Worm (Caenorhabditis elegans): ENCODE measurements around the gene C03F11.4.
A peak's percentile ranks its signal among the peaks of the same experiment; 100 is the strongest.

Gene C03F11.4

ce11 chrX:5406345-5406744 is at the start of gene C03F11.4:
Gene C03F11.4, minus strand, starts transcription at chrX:5406445.
- no peak for TF ChIP-seq nhr-76 (tag; optimal IDR thresholded peaks at IDR 0.05)
- no peak for TF ChIP-seq skn-1 (tag; optimal IDR thresholded peaks at IDR 0.05)
- TF ChIP-seq ceh-9 (tag; optimal IDR thresholded peaks at IDR 0.05), result no peak
- no peak for TF ChIP-seq ztf-4 (tag; optimal IDR thresholded peaks at IDR 0.05)
- TF ChIP-seq fkh-10 (GFP tag; optimal IDR thresholded peaks at IDR 0.05), result no peak
- no peak for TF ChIP-seq ama-1 (optimal IDR thresholded peaks at IDR 0.05)
- TF ChIP-seq nhr-77 (tag; optimal IDR thresholded peaks at IDR 0.05), result no peak
- no peak for TF ChIP-seq ceh-82 (tag; optimal IDR thresholded peaks at IDR 0.05)
- no peak for TF ChIP-seq nhr-25 (tag; optimal IDR thresholded peaks at IDR 0.05)
- no peak for TF ChIP-seq nhr-11 (tag; optimal IDR thresholded peaks at IDR 0.05)
- TF ChIP-seq unc-62 (GFP tag; optimal IDR thresholded peaks at IDR 0.05), result no peak
- TF ChIP-seq pha-4 (tag; optimal IDR thresholded peaks at IDR 0.05), result no peak
- no peak for TF ChIP-seq aly-2 (tag; optimal IDR thresholded peaks at IDR 0.05)
- TF ChIP-seq elt-2 (tag; optimal IDR thresholded peaks at IDR 0.05), result no peak
- TF ChIP-seq lsy-12 (tag; optimal IDR thresholded peaks at IDR 0.05), result no peak
- TF ChIP-seq fkh-2 (tag; optimal IDR thresholded peaks at IDR 0.05), result no peak

DNA sequence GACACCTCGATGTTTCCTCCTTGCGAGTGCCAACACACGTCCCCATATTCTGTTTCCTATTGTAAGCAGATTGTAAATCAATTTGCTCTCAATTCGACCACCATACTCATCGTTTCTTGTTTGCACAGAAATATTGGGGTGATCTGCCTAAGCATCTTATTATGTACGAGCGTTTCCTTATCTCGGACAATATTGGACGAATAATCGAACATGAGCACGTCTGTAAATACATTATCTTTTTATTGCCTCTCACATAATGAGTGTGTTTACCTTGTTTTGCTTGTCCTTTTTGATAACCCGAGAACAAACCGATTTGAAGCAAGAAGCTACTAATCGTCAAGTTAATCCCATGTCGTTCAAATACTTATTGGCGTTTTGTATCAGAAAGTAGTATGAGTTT is 48.9 kb upstream of the C03F11.4 start:
- TF ChIP-seq nhr-43 (tag; optimal IDR thresholded peaks at IDR 0.05; ENCODE audit: poor library complexity, severe bottlenecking), result no peak
- TF ChIP-seq aly-2 (tag; optimal IDR thresholded peaks at IDR 0.05), result no peak
- no peak for TF ChIP-seq ztf-4 (tag; optimal IDR thresholded peaks at IDR 0.05)
- TF ChIP-seq unc-39 (tag; optimal IDR thresholded peaks at IDR 0.05), result no peak
- TF ChIP-seq nhr-12 (tag; optimal IDR thresholded peaks at IDR 0.05), result no peak
- no peak for TF ChIP-seq nhr-25 (tag; optimal IDR thresholded peaks at IDR 0.05)
- TF ChIP-seq tbx-2 (tag; optimal IDR thresholded peaks at IDR 0.05), result no peak
- TF ChIP-seq nfya-1 (tag; optimal IDR thresholded peaks at IDR 0.05; ENCODE audit: insufficient read depth), result no peak
- TF ChIP-seq fos-1 (tag; optimal IDR thresholded peaks at IDR 0.05), result no peak
- TF ChIP-seq ama-1 (optimal IDR thresholded peaks at IDR 0.05), result no peak
- TF ChIP-seq ceh-82 (tag; optimal IDR thresholded peaks at IDR 0.05), result no peak
- no peak for TF ChIP-seq lsy-12 (tag; optimal IDR thresholded peaks at IDR 0.05)
- TF ChIP-seq nhr-23 (tag; optimal IDR thresholded peaks at IDR 0.05), result no peak
- no peak for TF ChIP-seq ztf-11 (tag; optimal IDR thresholded peaks at IDR 0.05)
- TF ChIP-seq nhr-11 (tag; optimal IDR thresholded peaks at IDR 0.05), result no peak

ce11 chrX:5451706-5452105 is 45.5 kb upstream of the C03F11.4 start:
- TF ChIP-seq unc-62 (GFP tag; optimal IDR thresholded peaks at IDR 0.05) (peak; percentile 18), fkh-2 (tag; optimal IDR thresholded peaks at IDR 0.05) (no peak), lin-39 (tag; optimal IDR thresholded peaks at IDR 0.05) (peak; percentile 32)

DNA sequence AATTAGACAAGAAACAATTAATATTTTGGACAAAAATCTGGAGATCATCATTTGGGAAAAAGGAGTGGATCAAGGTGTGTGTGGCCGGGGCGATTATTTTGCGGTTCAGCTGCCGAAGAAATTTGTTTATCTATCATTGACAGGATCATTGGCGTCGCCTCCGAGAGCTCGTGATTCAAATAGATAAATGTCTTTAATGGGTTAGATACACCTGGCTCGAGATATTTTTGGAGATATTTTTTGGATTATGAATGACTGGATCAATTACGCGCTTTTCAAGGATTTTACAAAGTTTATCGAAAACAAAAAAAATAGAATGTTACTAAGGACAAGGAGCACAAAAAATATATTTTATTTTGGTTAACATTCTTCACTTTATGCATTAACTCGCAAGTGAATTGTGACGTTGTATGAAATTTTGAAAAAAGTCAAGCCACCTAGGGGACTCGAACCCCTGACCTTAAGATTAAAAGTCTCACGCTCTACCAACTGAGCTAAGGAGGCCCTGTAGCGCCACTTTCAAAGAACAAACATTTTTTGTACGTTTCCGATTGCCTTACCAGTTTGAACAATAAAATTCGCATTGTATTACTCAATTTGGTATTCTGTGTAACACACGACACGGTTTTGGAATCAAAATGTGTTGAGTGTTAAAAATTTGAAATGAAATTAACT is 44.7 kb upstream of the C03F11.4 start, which contains the start of gene C25F6.6:
Gene C25F6.6 (minus strand): TSS at position 51 of the 675 bp plus-strand sequence.
- TF ChIP-seq pqm-1 (tag; optimal IDR thresholded peaks at IDR 0.05) (peak; percentile 11), nhr-23 (tag; optimal IDR thresholded peaks at IDR 0.05) (peak; percentile 11), elt-2 (tag; optimal IDR thresholded peaks at IDR 0.05) (peak; percentile 32), nhr-67 (tag; optimal IDR thresholded peaks at IDR 0.05) (no peak), tbx-2 (tag; optimal IDR thresholded peaks at IDR 0.05) (no peak), egl-5 (tag; optimal IDR thresholded peaks at IDR 0.05) (no peak)

DNA sequence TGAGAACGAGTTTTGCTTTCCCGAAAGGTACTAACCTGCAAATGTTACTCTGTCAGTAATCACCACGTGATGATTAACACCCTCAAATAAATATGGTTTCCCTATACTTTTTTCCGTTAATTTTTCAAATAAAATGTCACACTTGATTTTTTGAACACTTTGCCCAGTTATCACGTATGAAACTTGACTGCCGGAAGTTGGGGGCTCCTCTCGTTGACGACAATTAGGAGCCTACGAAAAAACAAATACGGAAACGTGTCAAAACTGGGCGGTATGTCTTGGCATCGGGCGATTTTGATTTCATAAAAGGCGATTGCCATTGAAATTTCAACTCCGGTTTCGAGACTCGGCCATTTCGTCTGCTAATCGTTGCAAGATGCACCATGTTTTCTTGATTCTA is 41.7 kb upstream of the C03F11.4 start, which contains the start of gene C25F6.8:
Gene C25F6.8 (plus strand): TSS at position 301 of the 400 bp plus-strand sequence.
- no peak for TF ChIP-seq elt-2 (tag; optimal IDR thresholded peaks at IDR 0.05)
- no peak for TF ChIP-seq eor-1 (tag; optimal IDR thresholded peaks at IDR 0.05)
- TF ChIP-seq fos-1 (tag; optimal IDR thresholded peaks at IDR 0.05), result no peak
- TF ChIP-seq nhr-25 (tag; optimal IDR thresholded peaks at IDR 0.05), result no peak
- no peak for TF ChIP-seq nhr-237 (tag; optimal IDR thresholded peaks at IDR 0.05)
- no peak for TF ChIP-seq pha-4 (tag; optimal IDR thresholded peaks at IDR 0.05)
- TF ChIP-seq ama-1 (optimal IDR thresholded peaks at IDR 0.05), result no peak
- TF ChIP-seq elt-1 (tag; optimal IDR thresholded peaks at IDR 0.05), result no peak
- no peak for TF ChIP-seq nhr-28 (tag; optimal IDR thresholded peaks at IDR 0.05)
- TF ChIP-seq tbx-2 (tag; optimal IDR thresholded peaks at IDR 0.05), result no peak
- TF ChIP-seq sea-2 (GFP tag; optimal IDR thresholded peaks at IDR 0.05), result no peak
- TF ChIP-seq lin-39 (tag; optimal IDR thresholded peaks at IDR 0.05), result no peak
- TF ChIP-seq hmg-11 (tag; optimal IDR thresholded peaks at IDR 0.05), result no peak
- TF ChIP-seq aly-2 (tag; optimal IDR thresholded peaks at IDR 0.05), result no peak
- TF ChIP-seq elt-3 (tag; optimal IDR thresholded peaks at IDR 0.05), result no peak
- TF ChIP-seq egl-27 (tag; optimal IDR thresholded peaks at IDR 0.05), result no peak

Data from whole organism, L3 larva.